Worm (Caenorhabditis elegans) whole organism, young adult: Measurements from ENCODE around the gene tlp-1.
"Not testable (repeated sequence)": the region's sequence is repeated elsewhere in the genome, so short reads cannot be mapped to it uniquely, and the experiment has no call there.

Source experiments
- B0019.2 ChIP-seq: fragments of 200-800 bp; sonication (Bioruptor generic); conservative IDR thresholded peaks from 2 replicates; pipeline ENCODE4 v1.3.6; 2022; ENCODE audit warnings: missing genetic modification reagents, missing genetic modification characterization, missing compliant biosample characterization
- ccch-3 ChIP-seq: fragments of 200-800 bp; sonication (Bioruptor generic); optimal IDR thresholded peaks from 2 replicates; lab custom pipeline; 2018; ENCODE audit warnings: mild to moderate bottlenecking, missing genetic modification characterization, missing compliant biosample characterization
- let-526 ChIP-seq: fragments of 200-800 bp; sonication (Bioruptor generic); IDR thresholded peaks from 2 replicates; pipeline ENCODE4 v1.3.6; 2022; ENCODE audit warnings: missing genetic modification reagents, missing genetic modification characterization, missing compliant biosample characterization
- lin-35 ChIP-seq, 3 experiments: fragments of 150-350 bp in 2 of 3; sonication (generic microtip) in 1 of 3; optimal IDR thresholded peaks; 2 replicates each; lab custom pipeline; 2014 to 2018; ENCODE audit warnings: missing biosample characterization in 3 of 3, missing genetic modification characterization in 3 of 3, missing genetic modification reagents in 3 of 3
- pbrm-1 ChIP-seq: fragments of 200-800 bp; sonication (Bioruptor generic); IDR thresholded peaks from 2 replicates; pipeline ENCODE4 v1.3.6; 2022; ENCODE audit warnings: missing genetic modification reagents, missing genetic modification characterization, missing compliant biosample characterization
- pha-4 ChIP-seq: fragments of 150-350 bp; sonication (generic microtip); optimal IDR thresholded peaks from 2 replicates; lab custom pipeline; 2014; ENCODE audit warnings: missing biosample characterization, missing genetic modification reagents, missing genetic modification characterization
- tbp1 ChIP-seq: fragments of 200-800 bp; sonication (Bioruptor generic); optimal IDR thresholded peaks from 2 replicates; lab custom pipeline; 2018; ENCODE audit warnings: mild to moderate bottlenecking, missing genetic modification characterization, missing compliant biosample characterization
- ztf-25 ChIP-seq: fragments of 200-800 bp; sonication (Bioruptor generic); IDR thresholded peaks from 2 replicates; pipeline ENCODE4 v1.3.6; 2022; ENCODE audit warnings: missing genetic modification reagents, missing genetic modification characterization, missing compliant biosample characterization
- ztf-3 ChIP-seq: fragments of 200-800 bp; sonication (Bioruptor generic); optimal IDR thresholded peaks from 2 replicates; lab custom pipeline; 2018; ENCODE audit warnings: mild to moderate bottlenecking, missing genetic modification characterization, missing compliant biosample characterization
- ztf-6 ChIP-seq: fragments of 200-800 bp; sonication (Bioruptor generic); IDR thresholded peaks from 2 replicates; pipeline ENCODE4 v1.3.6; 2022; ENCODE audit warnings: missing genetic modification reagents, missing genetic modification characterization, missing compliant biosample characterization

DNA sequence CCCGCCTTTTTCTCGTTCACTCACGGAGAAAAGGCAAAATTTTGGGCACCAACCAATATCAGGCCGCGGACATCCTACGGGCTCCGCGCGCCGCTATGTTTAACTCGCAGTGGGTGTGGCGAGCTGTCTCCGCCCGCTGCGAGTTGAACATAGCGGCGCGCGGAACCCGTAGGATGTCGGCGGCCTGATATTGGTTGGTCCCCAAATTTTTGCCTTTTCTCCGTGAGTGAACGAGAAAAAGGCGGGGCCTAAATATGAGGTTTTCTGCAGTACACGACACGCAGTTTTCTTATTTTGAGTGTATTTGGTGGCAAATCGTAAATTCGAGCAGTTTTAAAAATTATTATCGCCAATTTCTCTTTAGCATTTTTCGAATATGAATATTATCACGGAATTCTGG lies 45.7 kb downstream of the tlp-1 start:
- not testable (repeated sequence) for TF ChIP-seq let-526 (GFP tag; lab: Robert Waterston, UW); ztf-6; lin-35 (GFP tag; optimal IDR thresholded peaks at IDR 0.05; lab: Kevin White, UChicago); ztf-25; ccch-3 (GFP tag; lab: Kevin White, UChicago); tbp1 (GFP tag; lab: Kevin White, UChicago); pha-4 (tag; lab: Kevin White, UChicago); B0019.2 (GFP tag; lab: Robert Waterston, UW); ztf-3 (GFP tag; lab: Kevin White, UChicago)
- peak; percentile 78 for TF ChIP-seq pbrm-1 (GFP tag; lab: Robert Waterston, UW)
